Fruit fly (Drosophila melanogaster) whole organism, larva: ENCODE measurements around the gene CG7985.

Experiments
- noc ChIP-seq: fragments of 200-800 bp; sonication (Bioruptor generic); optimal IDR thresholded peaks from 3 replicates; lab custom pipeline; 2019; ENCODE audit warnings: missing biosample characterization, mild to moderate bottlenecking, missing genetic modification characterization, moderate library complexity

The CG7985 gene

DNA sequence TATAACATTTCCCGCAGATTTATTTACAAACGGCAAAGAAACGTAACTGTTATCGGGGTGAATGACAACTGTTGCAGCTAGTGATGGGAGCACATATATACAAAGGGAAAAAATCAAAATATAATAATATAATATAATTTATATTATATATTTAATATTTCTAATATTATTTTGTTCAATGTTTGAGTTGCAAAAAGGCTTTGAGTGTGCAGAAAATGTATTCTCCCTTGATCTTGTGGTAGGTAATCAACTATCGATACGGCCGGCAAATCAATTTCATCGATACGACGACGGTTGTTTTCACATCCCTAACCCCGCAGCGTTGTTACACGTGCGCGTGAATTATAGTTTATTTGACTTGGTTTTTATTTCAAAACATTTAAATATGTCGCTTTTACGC lies 23.8 kb downstream of the CG7985 start, which contains the start of the genes mTerf5 and Non3:
TSS of gene mTerf5 (minus strand) at position 249 of the 400 bp plus-strand sequence.
TSS of gene Non3 (plus strand) at position 289 of the 400 bp plus-strand sequence.
- TF ChIP-seq noc: peak; percentile 54

DNA sequence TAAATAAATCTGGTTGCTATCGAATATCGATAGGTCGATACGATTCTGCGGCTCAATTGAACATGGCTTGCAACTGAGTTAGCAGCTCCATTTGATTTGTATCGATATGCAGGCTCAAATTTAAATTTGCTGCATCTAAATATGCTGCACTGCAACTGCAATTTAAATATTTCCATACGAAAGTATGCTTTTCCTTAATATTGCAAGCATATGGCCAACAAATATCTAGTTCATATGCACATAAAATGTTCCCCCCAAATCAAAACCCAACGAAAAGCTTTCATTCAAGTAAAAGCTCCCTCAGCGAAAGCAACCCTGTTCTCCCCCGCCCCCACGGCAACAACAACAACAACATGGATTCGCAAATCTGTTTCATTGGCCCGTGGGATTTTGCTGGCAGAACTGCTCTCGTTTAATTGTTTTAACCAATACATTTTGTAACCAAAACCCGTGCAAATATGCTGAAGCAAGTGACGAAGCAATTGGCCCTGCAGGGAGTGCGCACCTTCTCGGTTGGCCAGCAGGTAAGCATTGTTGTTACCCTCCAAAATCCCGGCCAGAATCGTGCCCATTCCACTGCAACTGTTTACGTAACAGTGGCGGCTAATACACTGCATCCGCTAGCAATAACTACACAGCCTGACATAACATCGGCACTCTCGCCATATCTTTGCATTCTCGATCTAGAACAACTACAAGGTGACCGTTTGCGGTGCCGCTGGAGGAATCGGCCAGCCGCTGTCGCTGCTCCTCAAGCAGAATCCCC lies 26.6 kb downstream of the CG7985 start, which contains the start of the genes CG7168 and Mdh2:
TSS of gene CG7168 (minus strand) at position 40 of the 766 bp plus-strand sequence.
TSS of gene Mdh2 (plus strand) at position 354 of the 766 bp plus-strand sequence.
- TF ChIP-seq noc: no peak

- TF ChIP-seq noc: no peak
Observed at dm6 chr3R:18226809-18227157, 27.1 kb downstream of the CG7985 start.

- no peak for TF ChIP-seq noc
Observed at dm6 chr3R:18227385-18227784, 27.7 kb downstream of the CG7985 start.

- TF ChIP-seq noc: no peak
Observed at dm6 chr3R:18228713-18229222, 29.1 kb downstream of the CG7985 start.

DNA sequence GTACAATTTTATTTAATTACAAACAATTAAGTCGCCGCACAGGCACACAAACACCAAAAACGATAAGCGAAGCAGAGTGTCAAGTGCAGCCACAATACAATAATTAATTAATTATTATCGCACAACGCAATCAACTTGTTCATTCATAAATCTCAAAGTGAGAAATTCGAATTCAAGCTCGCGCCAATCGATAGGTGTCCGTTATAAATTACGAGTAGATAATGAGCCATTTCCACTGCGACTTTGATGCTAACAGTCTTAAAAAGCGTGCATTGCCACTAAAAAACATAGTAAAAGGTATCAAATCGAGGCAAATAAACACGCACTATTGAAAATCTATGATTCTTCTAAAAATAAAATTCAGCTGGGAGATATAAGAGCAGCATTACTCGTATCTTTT lies 30.6 kb downstream of the CG7985 start:
- TF ChIP-seq noc: no peak

DNA sequence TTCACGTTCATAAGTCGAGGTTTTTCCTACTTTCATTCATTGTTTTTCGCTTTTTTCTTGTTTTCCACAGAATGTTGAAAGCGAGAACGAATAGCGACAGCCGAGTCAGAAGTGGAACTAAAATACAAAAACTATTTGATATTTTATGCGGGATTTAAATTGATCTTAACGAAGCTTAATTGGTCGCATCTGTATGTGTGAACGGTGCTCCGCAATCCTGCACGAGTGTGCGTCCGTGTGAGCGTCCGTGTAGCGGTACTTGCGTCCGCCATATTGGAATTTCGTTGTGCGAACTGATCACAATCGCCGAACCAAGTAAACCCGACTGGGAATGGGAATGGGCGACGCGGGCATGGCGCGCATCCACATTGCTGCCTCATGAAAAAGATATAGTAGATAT lies 32.5 kb downstream of the CG7985 start:
- no peak for TF ChIP-seq noc

DNA sequence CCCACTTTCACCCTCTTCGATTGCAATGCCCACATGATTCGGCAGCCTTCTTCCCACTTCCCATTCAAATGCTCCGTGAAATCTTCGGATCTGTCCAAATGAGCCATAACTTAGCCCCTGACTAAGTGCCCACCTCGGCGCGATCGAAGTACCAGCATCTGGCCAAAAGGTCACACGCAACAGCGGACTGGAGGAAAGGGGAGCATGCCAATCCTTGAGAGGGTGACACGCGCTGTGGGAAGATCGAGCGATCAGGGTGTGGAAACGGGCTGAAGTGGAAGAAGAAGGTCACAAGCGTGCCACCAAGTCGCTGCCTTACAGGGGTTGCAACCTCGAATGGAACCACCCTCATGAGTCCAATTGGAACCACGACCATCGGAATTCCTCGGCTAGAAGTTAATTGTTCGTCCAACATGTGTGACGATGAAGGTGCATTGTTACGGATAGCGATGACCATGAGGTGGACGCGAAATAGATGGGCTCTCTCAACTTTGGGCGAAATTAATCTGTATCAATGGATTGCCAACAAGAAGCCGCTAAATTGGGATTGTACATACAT lies 35.1 kb downstream of the CG7985 start:
- TF ChIP-seq noc: no peak

DNA sequence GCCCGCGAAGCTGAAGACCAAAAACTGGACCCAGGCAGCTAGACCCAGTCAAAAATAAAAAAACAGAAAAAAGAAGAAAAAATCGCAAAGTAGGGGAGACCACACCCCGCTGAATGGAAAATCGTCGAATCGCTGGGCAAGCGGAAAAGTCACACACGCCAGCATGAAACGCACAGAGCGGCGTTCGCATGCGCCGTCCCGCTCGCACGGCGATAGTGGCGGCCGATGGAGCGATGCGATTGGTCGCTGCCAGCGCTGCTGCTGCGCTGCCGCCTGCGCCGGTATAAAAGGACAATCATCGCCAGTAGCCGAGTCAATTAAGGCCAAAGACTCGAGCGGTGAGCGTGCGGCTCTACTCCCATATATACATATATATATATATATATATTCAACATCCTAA lies 36.2 kb downstream of the CG7985 start, which contains the start of gene repo:
TSS of gene repo (plus strand) at position 314 of the 400 bp plus-strand sequence.
- TF ChIP-seq noc: no peak

DNA sequence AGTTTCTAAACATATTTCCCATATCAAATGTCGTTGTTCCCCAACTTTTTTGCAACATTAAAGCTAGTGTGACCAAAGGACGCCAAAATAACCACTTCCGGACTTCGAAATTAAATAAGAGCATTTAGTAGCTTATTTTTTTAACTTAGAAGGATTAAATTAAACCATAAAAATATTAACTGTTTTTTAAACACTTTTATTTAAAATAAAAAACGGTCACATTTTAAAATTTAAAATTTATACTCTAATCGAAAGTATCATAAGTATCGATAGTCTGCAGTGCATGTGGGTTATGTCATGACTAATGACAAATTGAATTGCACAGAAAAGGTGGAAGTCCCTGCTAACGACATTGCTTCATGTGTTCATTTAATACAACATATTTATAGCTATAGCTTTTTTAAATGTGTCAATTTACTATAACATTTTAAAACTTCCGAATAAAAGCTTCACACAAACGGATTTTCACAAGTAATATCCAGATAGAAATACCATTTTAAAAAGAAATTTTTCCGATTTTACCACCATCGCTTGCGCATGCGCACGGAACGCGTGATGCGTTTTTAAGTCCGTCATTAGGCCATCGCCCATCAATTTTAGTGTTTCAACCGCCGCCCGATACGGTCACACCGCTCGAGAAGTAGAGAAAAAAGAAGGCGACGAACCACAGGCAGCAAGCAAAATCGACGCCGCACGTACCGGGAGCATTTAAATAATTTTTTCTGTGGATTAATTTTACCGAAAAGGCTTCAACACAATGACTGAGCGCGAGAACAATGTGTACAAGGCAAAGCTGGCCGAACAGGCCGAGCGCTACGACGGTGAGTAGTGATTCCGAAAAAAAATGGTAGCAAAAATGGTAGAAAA lies 42.7 kb downstream of the CG7985 start, which contains the start of the genes CG7156 and 14-3-3epsilon:
TSS of gene CG7156 (minus strand) at position 71 of the 867 bp plus-strand sequence.
TSS of gene 14-3-3epsilon (plus strand) at position 443 of the 867 bp plus-strand sequence.
- TF ChIP-seq noc: peak; percentile 34

- TF ChIP-seq noc: no peak
Observed at dm6 chr3R:18243000-18243399, 43.3 kb downstream of the CG7985 start.

dm6 chr3R:18243718-18244170 lies 44.1 kb downstream of the CG7985 start:
- peak; percentile 4 for TF ChIP-seq noc

DNA sequence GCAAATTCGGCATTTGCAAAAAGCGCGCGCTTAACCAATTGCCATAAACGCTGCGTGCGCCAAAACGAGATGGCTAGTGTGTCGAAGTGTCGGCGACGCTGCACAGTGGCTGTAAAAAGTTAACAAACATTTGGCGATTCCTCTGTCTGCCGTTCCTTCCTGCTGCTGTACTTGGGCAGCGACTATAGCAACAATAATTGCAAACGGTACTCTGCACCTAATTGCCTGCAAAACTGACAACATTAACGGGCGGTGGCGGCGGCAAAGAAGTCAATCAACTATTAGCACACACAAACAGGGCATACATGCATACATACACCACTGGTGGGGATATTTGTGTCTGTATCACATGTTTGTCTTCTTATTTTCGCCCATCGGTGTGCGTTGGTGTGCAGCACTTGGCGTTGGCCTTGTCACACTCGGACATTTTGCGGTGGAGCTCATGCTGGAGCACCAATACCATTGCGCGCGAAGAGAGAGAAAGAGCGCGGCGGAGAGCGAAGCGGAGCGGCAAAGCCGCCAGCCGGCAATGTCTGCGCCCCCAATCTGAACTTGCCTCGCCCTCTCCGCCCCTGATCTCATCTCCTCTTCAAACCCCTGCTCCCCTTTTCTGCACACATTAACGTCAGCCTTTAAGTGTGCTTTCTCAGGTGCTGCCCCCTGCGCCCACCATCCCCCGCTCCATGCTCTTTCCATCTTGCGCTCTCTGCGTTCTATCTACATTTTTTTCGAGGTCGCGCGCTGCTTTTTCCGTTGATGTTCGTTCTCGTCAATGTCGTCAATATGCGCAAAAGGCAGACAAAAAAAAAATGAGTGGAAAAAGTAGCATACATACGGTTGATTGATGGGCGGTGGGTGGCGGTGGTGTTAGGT lies 44.8 kb downstream of the CG7985 start:
- peak; percentile 70 for TF ChIP-seq noc

- TF ChIP-seq noc: no peak
Observed at dm6 chr3R:18245044-18245596, 45.5 kb downstream of the CG7985 start.

dm6 chr3R:18246041-18246440 lies 46.4 kb downstream of the CG7985 start:
- no peak for TF ChIP-seq noc
